Worm (Caenorhabditis elegans) whole organism, early embryonic: ENCODE data around the gene W07G4.1.

Experiments
- B0310.2 ChIP-seq: sonication (generic microtip); optimal IDR thresholded peaks from 2 replicates; lab custom pipeline; 2016; ENCODE audit warnings: mild to moderate bottlenecking, missing genetic modification characterization, missing compliant biosample characterization
- F13C5.2 ChIP-seq: sonication (generic microtip); optimal IDR thresholded peaks from 2 replicates; lab custom pipeline; 2017; ENCODE audit warnings: mild to moderate bottlenecking, missing genetic modification characterization, inconsistent platforms, missing compliant biosample characterization
- aly-1 ChIP-seq: sonication (generic microtip); optimal IDR thresholded peaks from 2 replicates; lab custom pipeline; 2016; ENCODE audit warnings: missing genetic modification characterization, missing compliant biosample characterization
- ama-1 ChIP-seq: fragments of 150-350 bp; optimal IDR thresholded peaks from 2 replicates; lab custom pipeline; 2014
- ceh-13 ChIP-seq: fragments of 200-800 bp; sonication (Bioruptor generic); optimal IDR thresholded peaks from 2 replicates; lab custom pipeline; 2018; ENCODE audit warnings: mild to moderate bottlenecking, missing genetic modification characterization, missing compliant biosample characterization
- ceh-36 ChIP-seq: sonication (generic microtip); optimal IDR thresholded peaks from 2 replicates; lab custom pipeline; 2016; ENCODE audit warnings: missing genetic modification characterization, inconsistent platforms, missing compliant biosample characterization
- ets-7 ChIP-seq: sonication (generic microtip); optimal IDR thresholded peaks from 2 replicates; lab custom pipeline; 2016; ENCODE audit warnings: missing genotype, missing genetic modification characterization, missing compliant biosample characterization
- flt-1 ChIP-seq: fragments of 200-800 bp; sonication (Bioruptor generic); IDR thresholded peaks from 2 replicates; pipeline ENCODE4 v1.3.6; 2022; ENCODE audit warnings: missing genetic modification characterization, missing compliant biosample characterization
- hmbx-1 ChIP-seq: sonication (generic microtip); optimal IDR thresholded peaks from 2 replicates; lab custom pipeline; 2016; ENCODE audit warnings: mild to moderate bottlenecking, missing genetic modification characterization, missing compliant biosample characterization
- hmg-4 ChIP-seq: fragments of 200-800 bp; sonication (Bioruptor generic); optimal IDR thresholded peaks from 2 replicates; lab custom pipeline; 2018; ENCODE audit warnings: mild to moderate bottlenecking, missing genetic modification characterization, missing compliant biosample characterization
- hnd-1 ChIP-seq: sonication (generic microtip); optimal IDR thresholded peaks from 2 replicates; lab custom pipeline; 2016; ENCODE audit warnings: missing genetic modification characterization, missing compliant biosample characterization
- pes-1 ChIP-seq: fragments of 200-800 bp; sonication (Bioruptor generic); IDR thresholded peaks from 2 replicates; pipeline ENCODE4 v1.3.6; 2022; ENCODE audit warnings: missing genetic modification reagents, missing genetic modification characterization, missing compliant biosample characterization
- scrt-1 ChIP-seq: fragments of 200-800 bp; sonication (Bioruptor generic); IDR thresholded peaks from 2 replicates; pipeline ENCODE4 v1.3.6; 2022; ENCODE audit warnings: missing genetic modification characterization, missing compliant biosample characterization
- sea-1 ChIP-seq: fragments of 200-800 bp; sonication (Bioruptor generic); conservative IDR thresholded peaks from 2 replicates; pipeline ENCODE4 v1.3.6; 2022; ENCODE audit warnings: missing genetic modification characterization, missing compliant biosample characterization
- tbx-11 ChIP-seq: fragments of 200-800 bp; sonication (Bioruptor generic); IDR thresholded peaks from 2 replicates; pipeline ENCODE4 v1.3.6; 2022; ENCODE audit warnings: missing genetic modification characterization, missing compliant biosample characterization
- tbx-37 ChIP-seq: fragments of 200-800 bp; sonication (Bioruptor generic); conservative IDR thresholded peaks from 2 replicates; pipeline ENCODE4 v1.3.6; 2022; ENCODE audit warnings: missing genetic modification reagents, missing genetic modification characterization, missing compliant biosample characterization
- tra-4 ChIP-seq: sonication (generic microtip); optimal IDR thresholded peaks from 2 replicates; lab custom pipeline; 2017; ENCODE audit warnings: missing genetic modification characterization, missing compliant biosample characterization

The W07G4.1 gene

DNA sequence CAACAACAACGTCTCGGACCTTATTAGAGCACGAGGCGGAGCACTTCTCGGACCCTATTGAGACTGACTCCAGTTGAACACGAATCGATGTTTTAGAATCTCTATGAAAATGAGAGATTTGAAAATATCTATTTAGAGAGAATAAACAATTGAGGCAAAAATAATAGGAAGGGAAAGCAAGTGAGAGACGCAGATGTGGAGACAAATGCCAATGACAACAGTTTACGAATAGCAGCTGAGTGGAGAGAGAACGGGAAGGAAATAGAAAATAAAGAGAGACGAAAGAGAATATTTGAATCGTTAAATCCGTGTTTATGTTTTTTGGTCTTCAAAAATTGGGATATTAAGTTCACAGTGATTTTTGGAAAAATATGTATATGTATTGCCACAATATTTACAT, 23.5 kb upstream of the W07G4.1 start:
- no peak for TF ChIP-seq hnd-1 (tag; lab: Kevin White, UChicago)
- TF ChIP-seq B0310.2: no peak
- no peak for TF ChIP-seq flt-1 (GFP tag; lab: Robert Waterston, UW)
- TF ChIP-seq sea-1 (GFP tag; lab: Robert Waterston, UW): no peak
- TF ChIP-seq hmbx-1 (tag; lab: Kevin White, UChicago): no peak
- TF ChIP-seq tra-4: no peak
- TF ChIP-seq scrt-1 (GFP tag; lab: Robert Waterston, UW): no peak
- no peak for TF ChIP-seq pes-1 (GFP tag; lab: Robert Waterston, UW)
- no peak for TF ChIP-seq F13C5.2 (tag; lab: Kevin White, UChicago)
- no peak for TF ChIP-seq hmg-4 (GFP tag; lab: Kevin White, UChicago)
- no peak for TF ChIP-seq tbx-37 (GFP tag; lab: Robert Waterston, UW)
- no peak for TF ChIP-seq ceh-13
- TF ChIP-seq ets-7: no peak
- no peak for TF ChIP-seq aly-1 (tag; lab: Kevin White, UChicago)
- TF ChIP-seq tbx-11: no peak
- no peak for TF ChIP-seq ama-1 (lab: Kevin White, UChicago)
- no peak for TF ChIP-seq ceh-36 (tag; lab: Kevin White, UChicago)

DNA sequence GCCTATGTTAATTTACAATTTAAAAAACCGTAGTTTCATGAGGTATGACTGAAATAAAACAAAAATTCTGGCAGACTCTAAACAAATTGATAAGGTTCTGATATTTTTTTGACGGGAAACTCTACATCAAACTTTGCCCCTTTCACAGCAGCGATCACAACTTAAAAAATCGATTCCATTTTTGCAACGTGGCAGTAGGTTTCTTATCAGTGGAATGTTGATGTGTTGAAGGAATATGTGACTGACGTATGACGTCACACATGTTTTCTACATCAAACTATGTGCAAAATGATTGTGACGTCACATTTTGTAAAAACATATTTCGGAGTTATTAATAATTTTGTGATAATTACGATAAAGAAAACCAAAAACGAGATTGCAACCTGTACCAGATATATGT, 21.4 kb upstream of the W07G4.1 start:
- no peak for TF ChIP-seq tra-4
- TF ChIP-seq B0310.2: no peak
- no peak for TF ChIP-seq F13C5.2 (tag; lab: Kevin White, UChicago)
- TF ChIP-seq ama-1 (lab: Kevin White, UChicago): no peak
- TF ChIP-seq ceh-13: no peak
- TF ChIP-seq flt-1 (GFP tag; lab: Robert Waterston, UW): no peak
- no peak for TF ChIP-seq ceh-36 (tag; lab: Kevin White, UChicago)
- TF ChIP-seq tbx-37 (GFP tag; lab: Robert Waterston, UW): no peak
- TF ChIP-seq hmbx-1 (tag; lab: Kevin White, UChicago): no peak
- no peak for TF ChIP-seq hmg-4 (GFP tag; lab: Kevin White, UChicago)
- TF ChIP-seq scrt-1 (GFP tag; lab: Robert Waterston, UW): no peak
- no peak for TF ChIP-seq tbx-11
- no peak for TF ChIP-seq aly-1 (tag; lab: Kevin White, UChicago)

DNA sequence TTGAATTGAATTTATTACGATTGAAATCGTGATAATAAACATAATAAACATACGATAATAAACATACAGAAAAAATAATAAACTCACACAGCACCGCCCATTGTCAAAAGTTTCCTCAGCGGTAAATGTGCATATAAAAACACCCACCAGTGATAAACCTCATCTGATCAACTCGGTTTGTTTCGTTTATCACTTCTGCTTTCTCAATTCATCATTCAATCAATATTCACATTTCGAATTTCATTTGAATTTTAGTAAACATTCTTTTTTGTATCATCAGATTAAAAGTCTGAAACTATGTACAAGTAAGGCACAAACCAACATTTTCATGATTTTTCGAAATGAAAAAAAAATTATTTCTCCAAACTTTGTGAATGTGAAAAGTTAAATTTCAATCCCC, 20.2 kb upstream of the W07G4.1 start, which contains the start of gene try-10:
try-10 (minus strand) TSS at position 101 of the 400 bp plus-strand sequence.
- TF ChIP-seq hmbx-1 (tag; lab: Kevin White, UChicago) (no peak), flt-1 (GFP tag; lab: Robert Waterston, UW) (no peak), pes-1 (GFP tag; lab: Robert Waterston, UW) (no peak), ama-1 (lab: Kevin White, UChicago) (no peak), tra-4 (no peak), sea-1 (GFP tag; lab: Robert Waterston, UW) (no peak), B0310.2 (no peak), F13C5.2 (tag; lab: Kevin White, UChicago) (no peak), ceh-36 (tag; lab: Kevin White, UChicago) (no peak), ets-7 (no peak), tbx-11 (no peak), hmg-4 (GFP tag; lab: Kevin White, UChicago) (no peak)

DNA sequence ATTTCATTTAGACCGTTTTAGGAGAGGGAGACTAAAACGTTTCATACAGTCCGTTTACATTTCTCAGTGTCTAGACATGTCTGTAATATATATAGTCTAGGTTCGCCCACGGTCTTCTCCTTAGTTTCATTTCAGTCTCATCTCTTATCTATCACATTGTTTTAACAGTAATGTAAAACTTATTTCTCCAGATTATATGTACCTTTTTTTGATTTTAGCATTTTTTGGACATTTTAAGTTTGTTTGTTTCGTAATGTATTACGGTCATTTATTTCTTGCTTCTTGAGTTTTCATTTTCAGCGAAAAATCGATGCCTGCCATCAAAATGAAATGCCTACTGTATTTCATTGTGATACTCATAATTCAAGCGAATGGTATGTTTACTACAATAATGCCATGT, 19.5 kb upstream of the W07G4.1 start, which contains the start of gene F15B9.6:
F15B9.6 (plus strand) TSS at position 301 of the 400 bp plus-strand sequence.
- TF ChIP-seq ceh-36 (tag; lab: Kevin White, UChicago) (no peak), F13C5.2 (tag; lab: Kevin White, UChicago) (no peak), hmg-4 (GFP tag; lab: Kevin White, UChicago) (no peak), pes-1 (GFP tag; lab: Robert Waterston, UW) (no peak), B0310.2 (no peak), flt-1 (GFP tag; lab: Robert Waterston, UW) (no peak), hmbx-1 (tag; lab: Kevin White, UChicago) (no peak), scrt-1 (GFP tag; lab: Robert Waterston, UW) (no peak), tbx-11 (no peak), sea-1 (GFP tag; lab: Robert Waterston, UW) (no peak)

DNA sequence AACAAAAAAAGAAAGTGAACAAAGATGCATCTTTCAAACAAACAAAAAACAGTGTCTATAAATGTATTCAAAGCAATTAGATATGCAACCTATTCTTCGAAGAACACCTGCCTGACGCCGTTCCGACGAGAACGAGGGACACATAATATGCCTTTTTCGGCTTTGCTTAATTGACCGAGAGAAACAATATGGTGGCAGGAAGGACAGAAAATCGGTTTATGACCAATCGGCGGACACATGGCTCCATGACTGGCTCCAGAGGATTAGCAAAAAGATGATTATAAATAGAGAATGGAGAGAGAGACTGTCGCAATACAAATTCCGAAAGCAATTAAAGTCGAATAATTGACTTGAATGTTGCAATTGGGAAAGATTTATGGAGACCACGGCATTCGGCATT, 15.1 kb upstream of the W07G4.1 start:
- TF ChIP-seq pes-1 (GFP tag; lab: Robert Waterston, UW) (no peak), B0310.2 (no peak), scrt-1 (GFP tag; lab: Robert Waterston, UW) (no peak), tra-4 (no peak), tbx-11 (no peak), ceh-36 (tag; lab: Kevin White, UChicago) (no peak), ceh-13 (no peak), tbx-37 (GFP tag; lab: Robert Waterston, UW) (no peak), ets-7 (no peak), hmg-4 (GFP tag; lab: Kevin White, UChicago) (no peak), flt-1 (GFP tag; lab: Robert Waterston, UW) (no peak), ama-1 (lab: Kevin White, UChicago) (no peak), aly-1 (tag; lab: Kevin White, UChicago) (no peak), hnd-1 (tag; lab: Kevin White, UChicago) (no peak), F13C5.2 (tag; lab: Kevin White, UChicago) (no peak), hmbx-1 (tag; lab: Kevin White, UChicago) (no peak)

DNA sequence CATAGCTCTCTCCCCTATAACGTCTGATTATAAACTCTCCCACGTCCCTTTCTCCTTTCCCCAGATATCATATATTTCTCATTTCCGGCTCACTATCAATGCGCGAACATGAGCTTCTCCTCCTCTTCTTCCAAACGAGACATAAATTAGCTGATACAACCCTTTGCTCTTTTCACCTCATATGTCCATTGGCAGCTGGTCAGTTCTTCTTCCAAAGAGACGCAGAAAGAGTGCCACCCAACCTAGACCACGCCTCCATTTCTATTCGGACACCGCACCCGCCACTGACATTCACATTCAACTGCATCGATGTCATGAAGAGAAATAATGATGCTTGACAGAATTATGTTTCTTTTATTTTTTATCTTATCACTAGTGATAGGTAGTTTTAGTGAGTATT, 14.6 kb upstream of the W07G4.1 start, which contains the start of gene fmi-1:
fmi-1 (plus strand) TSS at position 301 of the 400 bp plus-strand sequence.
- TF ChIP-seq tra-4: no peak
- no peak for TF ChIP-seq ama-1 (lab: Kevin White, UChicago)
- TF ChIP-seq hnd-1 (tag; lab: Kevin White, UChicago): no peak
- TF ChIP-seq F13C5.2 (tag; lab: Kevin White, UChicago): no peak
- TF ChIP-seq ceh-36 (tag; lab: Kevin White, UChicago): no peak
- TF ChIP-seq tbx-11: no peak
- TF ChIP-seq sea-1 (GFP tag; lab: Robert Waterston, UW): no peak
- no peak for TF ChIP-seq hmg-4 (GFP tag; lab: Kevin White, UChicago)
- TF ChIP-seq tbx-37 (GFP tag; lab: Robert Waterston, UW): no peak
- no peak for TF ChIP-seq aly-1 (tag; lab: Kevin White, UChicago)

DNA sequence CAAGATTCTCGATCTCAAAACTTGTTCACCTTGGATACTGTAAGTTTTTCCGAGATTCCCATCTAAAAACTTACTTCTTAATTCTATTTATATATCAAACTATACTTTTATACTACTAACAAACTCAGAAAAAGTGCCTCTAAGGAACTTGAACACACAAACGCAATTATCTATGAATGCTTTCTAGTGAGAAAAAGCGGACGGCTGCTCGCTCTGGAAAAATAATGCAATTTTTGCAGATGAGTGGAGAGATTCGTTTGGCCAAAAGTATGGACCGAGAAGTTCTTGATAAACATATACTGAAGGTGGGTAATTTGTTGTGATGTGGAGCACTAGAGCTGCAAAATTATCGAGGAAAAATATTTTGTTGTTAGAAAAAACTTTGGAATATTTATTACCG, 13.3 kb upstream of the W07G4.1 start:
- no peak for TF ChIP-seq ama-1 (lab: Kevin White, UChicago)
- TF ChIP-seq hmbx-1 (tag; lab: Kevin White, UChicago): no peak
- TF ChIP-seq F13C5.2 (tag; lab: Kevin White, UChicago): no peak
- no peak for TF ChIP-seq ets-7
- no peak for TF ChIP-seq pes-1 (GFP tag; lab: Robert Waterston, UW)
- TF ChIP-seq scrt-1 (GFP tag; lab: Robert Waterston, UW): no peak
- no peak for TF ChIP-seq ceh-36 (tag; lab: Kevin White, UChicago)
- TF ChIP-seq B0310.2: no peak
- no peak for TF ChIP-seq hnd-1 (tag; lab: Kevin White, UChicago)
- TF ChIP-seq flt-1 (GFP tag; lab: Robert Waterston, UW): no peak
- no peak for TF ChIP-seq tbx-11
- no peak for TF ChIP-seq sea-1 (GFP tag; lab: Robert Waterston, UW)
- TF ChIP-seq hmg-4 (GFP tag; lab: Kevin White, UChicago): no peak
- TF ChIP-seq tra-4: no peak
- TF ChIP-seq ceh-13: no peak
- no peak for TF ChIP-seq aly-1 (tag; lab: Kevin White, UChicago)
- TF ChIP-seq tbx-37 (GFP tag; lab: Robert Waterston, UW): no peak
